Fruit fly (Drosophila melanogaster): Measurements from ENCODE around the gene CG31229.

CG31229 gene

DNA sequence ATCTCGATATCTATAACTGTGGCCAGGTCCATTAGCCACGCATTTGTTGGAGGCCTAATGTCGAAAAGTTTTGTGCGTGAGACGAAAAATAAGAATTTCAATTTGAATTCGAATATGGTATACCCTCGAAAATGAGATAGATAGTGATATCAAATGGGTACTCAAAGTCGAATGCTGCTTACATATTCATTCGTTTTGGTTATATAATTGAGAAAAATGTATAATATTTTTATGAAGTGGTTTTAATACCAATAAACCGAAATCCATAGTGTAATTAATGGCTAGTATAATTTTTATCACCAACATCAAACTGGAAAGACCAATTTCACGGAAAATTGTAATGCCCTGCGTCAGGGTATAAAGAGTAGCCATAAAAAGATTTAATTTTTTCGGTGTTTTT, 34.6 kb upstream of the CG31229 start (continued):
- TF ChIP-seq maf-S (GFP tag; optimal IDR thresholded peaks at IDR 0.05): no peak
- no peak for TF ChIP-seq Max (GFP tag; optimal IDR thresholded peaks at IDR 0.05)
- TF ChIP-seq sna (GFP tag; IDR thresholded peaks at IDR 0.05; ENCODE audit: partially characterized antibody): no peak
- TF ChIP-seq CkIIα-i1 (GFP tag; IDR thresholded peaks at IDR 0.05): no peak
- TF ChIP-seq esg (GFP tag; conservative IDR thresholded peaks at IDR 0.05): no peak
- TF ChIP-seq sens (GFP tag): peak; percentile 61
- no peak for TF ChIP-seq Hand (GFP tag; optimal IDR thresholded peaks at IDR 0.05)
- TF ChIP-seq Pdp1 (GFP tag; optimal IDR thresholded peaks at IDR 0.05): peak in 1 of 2 experiments; percentile 69
- no peak for TF ChIP-seq Gsc (GFP tag; IDR thresholded peaks at IDR 0.05)
- TF ChIP-seq CG7987 (GFP tag; optimal IDR thresholded peaks at IDR 0.05): no peak
- TF ChIP-seq Drgx (GFP tag; IDR thresholded peaks at IDR 0.05): peak; percentile 53; the same call in 1 of the 2 replicates
- no peak for TF ChIP-seq CG34376 (GFP tag; optimal IDR thresholded peaks at IDR 0.05)
- no peak for TF ChIP-seq emc (GFP tag; optimal IDR thresholded peaks at IDR 0.05)
- no peak for TF ChIP-seq HmgD (GFP tag; optimal IDR thresholded peaks at IDR 0.05)
- no peak for TF ChIP-seq CG10543 (GFP tag; optimal IDR thresholded peaks at IDR 0.05)
- 0 out of 2 replicates have a peak, but pooled peaks have one; percentile 21 for TF ChIP-seq CG6689 (GFP tag; IDR thresholded peaks at IDR 0.05)
- peak; percentile 6 for TF ChIP-seq oc (tag; optimal IDR thresholded peaks at IDR 0.05)
- no peak for TF ChIP-seq CG7928 (GFP tag; optimal IDR thresholded peaks at IDR 0.05)
- no peak for TF ChIP-seq Dip3 (GFP tag; optimal IDR thresholded peaks at IDR 0.05)
- TF ChIP-seq Six4 (GFP tag; optimal IDR thresholded peaks at IDR 0.05): no peak
- no peak for TF ChIP-seq eyg (GFP tag; optimal IDR thresholded peaks at IDR 0.05)
- no peak for TF ChIP-seq gcm2 (GFP tag; optimal IDR thresholded peaks at IDR 0.05)
- no peak for TF ChIP-seq nerfin-2 (GFP tag; IDR thresholded peaks at IDR 0.05; ENCODE audit: partially characterized antibody)
- TF ChIP-seq Hr3 (GFP tag; optimal IDR thresholded peaks at IDR 0.05): no peak
- no peak for TF ChIP-seq CG7839 (tag; optimal IDR thresholded peaks at IDR 0.05)
- no peak for TF ChIP-seq Dp (GFP tag; optimal IDR thresholded peaks at IDR 0.05)
- TF ChIP-seq nmo (GFP tag; optimal IDR thresholded peaks at IDR 0.05): no peak
- TF ChIP-seq CG13123 (GFP tag; optimal IDR thresholded peaks at IDR 0.05): no peak
- peak; percentile 6 for TF ChIP-seq lab (GFP tag; optimal IDR thresholded peaks at IDR 0.05)
- peak; percentile 57 for TF ChIP-seq CG11504 (tag; optimal IDR thresholded peaks at IDR 0.05)
- TF ChIP-seq corto (GFP tag; optimal IDR thresholded peaks at IDR 0.05): no peak
- no peak for TF ChIP-seq gcm (GFP tag; optimal IDR thresholded peaks at IDR 0.05)
- TF ChIP-seq CG1832 (GFP tag; optimal IDR thresholded peaks at IDR 0.05): no peak
- TF ChIP-seq HLH54F (GFP tag; optimal IDR thresholded peaks at IDR 0.05): no peak
- TF ChIP-seq CG10274 (GFP tag; optimal IDR thresholded peaks at IDR 0.05): no peak
- TF ChIP-seq CG6254 (GFP tag; optimal IDR thresholded peaks at IDR 0.05): no peak
- TF ChIP-seq chn (GFP tag; optimal IDR thresholded peaks at IDR 0.05): no peak
- TF ChIP-seq CG16779 (GFP tag; IDR thresholded peaks at IDR 0.05): no peak
- TF ChIP-seq rib (GFP tag; IDR thresholded peaks at IDR 0.05): no peak
- no peak for TF ChIP-seq CG18262 (tag; optimal IDR thresholded peaks at IDR 0.05)
- no peak for TF ChIP-seq Ptx1 (GFP tag; IDR thresholded peaks at IDR 0.05)
- no peak for TF ChIP-seq CG1024 (GFP tag; IDR thresholded peaks at IDR 0.05)
- TF ChIP-seq CG15011 (GFP tag; optimal IDR thresholded peaks at IDR 0.05): no peak
- no peak for TF ChIP-seq C15 (GFP tag; IDR thresholded peaks at IDR 0.05)
- no peak for TF ChIP-seq trh (GFP tag; optimal IDR thresholded peaks at IDR 0.05)
- TF ChIP-seq stc (GFP tag; IDR thresholded peaks at IDR 0.05): no peak
- peak; percentile 1 for TF ChIP-seq CG17385 (GFP tag; optimal IDR thresholded peaks at IDR 0.05)
- no peak for TF ChIP-seq tup (GFP tag; optimal IDR thresholded peaks at IDR 0.05)
- no peak for TF ChIP-seq p53 (GFP tag; optimal IDR thresholded peaks at IDR 0.05)
- no peak for TF ChIP-seq CG3163 (GFP tag; optimal IDR thresholded peaks at IDR 0.05)
- no peak for TF ChIP-seq Meics (GFP tag; optimal IDR thresholded peaks at IDR 0.05)
- no peak for TF ChIP-seq gro (GFP tag; optimal IDR thresholded peaks at IDR 0.05)

Measured in whole organism, embryonic.